Fruit fly (Drosophila melanogaster) whole organism, embryonic: ENCODE results near the gene Ku80.
A peak's percentile ranks its signal among the peaks of the same experiment; 100 is the strongest.

Experiments used
- BEAF-32 ChIP-seq: fragments of 200-800 bp; sonication (Bioruptor generic); optimal IDR thresholded peaks from 3 replicates; lab custom pipeline; 2017; ENCODE audit warnings: missing biosample characterization, missing genetic modification characterization, mild to moderate bottlenecking, moderate library complexity, missing genetic modification reagents
- CG10267 ChIP-seq: fragments of 200-800 bp; sonication (Bioruptor generic); optimal IDR thresholded peaks from 2 replicates; lab custom pipeline; 2018; ENCODE audit warnings: missing biosample characterization, mild to moderate bottlenecking, missing genetic modification characterization, moderate library complexity
- CG13287 ChIP-seq: fragments of 200-800 bp; sonication (Bioruptor generic); IDR thresholded peaks from 2 replicates; pipeline ENCODE4 v1.3.6; 2022; ENCODE audit warnings: missing biosample characterization, missing genetic modification characterization; ENCODE audit not compliant: partially characterized antibody
- CG14860 ChIP-seq: fragments of 200-800 bp; sonication (Bioruptor generic); IDR thresholded peaks from 3 replicates; pipeline ENCODE4 v1.3.6; 2022; ENCODE audit warnings: missing biosample characterization, missing genetic modification characterization; ENCODE audit not compliant: partially characterized antibody
- CG17802 ChIP-seq: fragments of 200-800 bp; sonication (Bioruptor generic); optimal IDR thresholded peaks from 2 replicates; lab custom pipeline; 2018; ENCODE audit warnings: missing biosample characterization, mild to moderate bottlenecking, missing genetic modification characterization, moderate library complexity
- CG18011 ChIP-seq: fragments of 200-800 bp; sonication (Bioruptor generic); optimal IDR thresholded peaks from 2 replicates; lab custom pipeline; 2017; ENCODE audit warnings: missing biosample characterization, missing genetic modification characterization, mild to moderate bottlenecking, moderate library complexity, missing genotype
- CG3995 ChIP-seq: fragments of 200-800 bp; sonication (Bioruptor generic); optimal IDR thresholded peaks from 3 replicates; lab custom pipeline; 2016; ENCODE audit warnings: missing biosample characterization, missing genetic modification characterization
- CG42726 ChIP-seq: fragments of 200-800 bp; sonication (Bioruptor generic); IDR thresholded peaks from 2 replicates; pipeline ENCODE4 v1.3.6; 2022; ENCODE audit warnings: missing biosample characterization, missing genetic modification characterization; ENCODE audit not compliant: partially characterized antibody
- CG4617 ChIP-seq: fragments of 200-800 bp; sonication (Bioruptor generic); optimal IDR thresholded peaks from 3 replicates; lab custom pipeline; 2016; ENCODE audit warnings: missing biosample characterization, missing genetic modification characterization, borderline replicate concordance
- CG6791 ChIP-seq: fragments of 200-800 bp; sonication (Bioruptor generic); IDR thresholded peaks from 3 replicates; pipeline ENCODE4 v1.3.6; 2022; ENCODE audit warnings: missing biosample characterization, missing genetic modification characterization; ENCODE audit not compliant: partially characterized antibody
- CG7839 ChIP-seq: fragments of 200-800 bp; sonication (Bioruptor generic); optimal IDR thresholded peaks from 3 replicates; lab custom pipeline; 2018; ENCODE audit warnings: missing biosample characterization, mild to moderate bottlenecking, missing genetic modification characterization, moderate library complexity
- Chrac-16 ChIP-seq: fragments of 200-800 bp; sonication (Bioruptor generic); optimal IDR thresholded peaks from 3 replicates; lab custom pipeline; 2016; ENCODE audit warnings: missing biosample characterization, missing genetic modification characterization
- Dll ChIP-seq: fragments of 200-800 bp; sonication (Bioruptor generic); IDR thresholded peaks from 4 replicates; pipeline ENCODE4 v1.3.6; 2022; ENCODE audit warnings: missing biosample characterization, missing genetic modification characterization; ENCODE audit not compliant: partially characterized antibody
- Doc3 ChIP-seq: fragments of 200-800 bp; sonication (Bioruptor generic); IDR thresholded peaks from 3 replicates; pipeline ENCODE4 v1.3.6; 2022; ENCODE audit warnings: missing biosample characterization, missing genetic modification characterization; ENCODE audit not compliant: partially characterized antibody
- Drgx ChIP-seq: fragments of 200-800 bp; sonication (Bioruptor generic); IDR thresholded peaks from 2 replicates; pipeline ENCODE4 v1.3.6; 2022; ENCODE audit warnings: missing biosample characterization, missing genetic modification characterization
- HLH4C ChIP-seq: fragments of 200-800 bp; sonication (Bioruptor generic); IDR thresholded peaks from 3 replicates; pipeline ENCODE4 v1.3.6; 2022; ENCODE audit warnings: missing biosample characterization, missing genetic modification characterization; ENCODE audit not compliant: partially characterized antibody
- Lpt ChIP-seq: fragments of >200 bp; optimal IDR thresholded peaks from 2 replicates; lab custom pipeline; 2018; ENCODE audit warnings: missing biosample characterization, missing genetic modification characterization
- MBD-R2 ChIP-seq: fragments of 200-800 bp; sonication (Bioruptor generic); IDR thresholded peaks from 2 replicates; pipeline ENCODE4 v1.3.6; 2022; ENCODE audit warnings: missing biosample characterization, missing genetic modification characterization
- MESR4 ChIP-seq: fragments of 200-800 bp; sonication (Bioruptor generic); optimal IDR thresholded peaks from 2 replicates; lab custom pipeline; 2018; ENCODE audit warnings: missing biosample characterization, mild to moderate bottlenecking, missing genetic modification characterization, moderate library complexity
- Max ChIP-seq: fragments of 200-800 bp; sonication (Bioruptor generic); optimal IDR thresholded peaks from 2 replicates; lab custom pipeline; 2016; ENCODE audit warnings: missing biosample characterization, mild to moderate bottlenecking, missing genetic modification characterization
- Myb ChIP-seq: fragments of 200-800 bp; sonication (Bioruptor generic); optimal IDR thresholded peaks from 2 replicates; lab custom pipeline; 2016; ENCODE audit warnings: missing biosample characterization, missing genetic modification characterization
- Opbp ChIP-seq: fragments of 200-800 bp; sonication (Bioruptor generic); IDR thresholded peaks from 3 replicates; pipeline ENCODE4 v1.3.6; 2022; ENCODE audit warnings: missing biosample characterization, missing genetic modification characterization; ENCODE audit not compliant: partially characterized antibody
- Scr ChIP-seq: fragments of 200-800 bp; sonication (Bioruptor generic); IDR thresholded peaks from 2 replicates; pipeline ENCODE4 v1.3.6; 2022; ENCODE audit warnings: missing biosample characterization, missing genetic modification characterization; ENCODE audit not compliant: partially characterized antibody
- TFAM ChIP-seq: fragments of 200-800 bp; sonication (Bioruptor generic); optimal IDR thresholded peaks from 2 replicates; lab custom pipeline; 2017; ENCODE audit warnings: missing biosample characterization, missing genetic modification characterization, inconsistent platforms
- YL-1 ChIP-seq: fragments of 200-800 bp; sonication (Bioruptor generic); optimal IDR thresholded peaks from 3 replicates; lab custom pipeline; 2017; ENCODE audit warnings: missing biosample characterization, mild to moderate bottlenecking, missing genetic modification characterization
- amos ChIP-seq: fragments of 200-800 bp; sonication (Bioruptor generic); IDR thresholded peaks from 2 replicates; pipeline ENCODE4 v1.3.6; 2022; ENCODE audit warnings: missing biosample characterization, missing genetic modification characterization; ENCODE audit not compliant: partially characterized antibody
- ato ChIP-seq: fragments of 200-800 bp; sonication (Bioruptor generic); IDR thresholded peaks from 2 replicates; pipeline ENCODE4 v1.3.6; 2022; ENCODE audit warnings: missing biosample characterization, missing genetic modification characterization; ENCODE audit not compliant: partially characterized antibody
- bbx ChIP-seq: fragments of 200-800 bp; sonication (Bioruptor generic); IDR thresholded peaks from 2 replicates; pipeline ENCODE4 v1.3.6; 2022; ENCODE audit warnings: missing biosample characterization, missing genetic modification characterization; ENCODE audit not compliant: partially characterized antibody
- crp ChIP-seq, 2 experiments: fragments of 200-800 bp; sonication (Bioruptor generic); optimal IDR thresholded peaks; 2 replicates in 1 of 2; 3 replicates in 1 of 2; lab custom pipeline; 2017; ENCODE audit warnings: missing biosample characterization in 2 of 2, missing genetic modification characterization in 2 of 2, mild to moderate bottlenecking in 1 of 2, moderate library complexity in 1 of 2
- gfzf ChIP-seq: fragments of 200-800 bp; sonication (Bioruptor generic); optimal IDR thresholded peaks from 2 replicates; lab custom pipeline; 2016; ENCODE audit warnings: missing biosample characterization, mild to moderate bottlenecking, missing genetic modification characterization, moderate library complexity
- hb ChIP-seq: fragments of 200-800 bp; sonication (Bioruptor generic); IDR thresholded peaks from 3 replicates; pipeline ENCODE4 v1.3.6; 2022; ENCODE audit warnings: missing biosample characterization, missing genetic modification characterization; ENCODE audit not compliant: partially characterized antibody
- hbn ChIP-seq: fragments of 200-800 bp; sonication (Bioruptor generic); IDR thresholded peaks from 2 replicates; pipeline ENCODE4 v1.3.6; 2022; ENCODE audit warnings: missing biosample characterization, missing genetic modification characterization; ENCODE audit not compliant: partially characterized antibody
- inv ChIP-seq: fragments of 200-800 bp; sonication (Bioruptor generic); IDR thresholded peaks from 2 replicates; pipeline ENCODE4 v1.3.6; 2022; ENCODE audit warnings: missing biosample characterization, missing genetic modification characterization; ENCODE audit not compliant: partially characterized antibody
- klu ChIP-seq: fragments of 200-800 bp; sonication (Bioruptor generic); IDR thresholded peaks from 2 replicates; pipeline ENCODE4 v1.3.6; 2022; ENCODE audit warnings: missing biosample characterization, missing genetic modification characterization
- mld ChIP-seq: fragments of 200-800 bp; sonication (Bioruptor generic); IDR thresholded peaks from 3 replicates; pipeline ENCODE4 v1.3.6; 2022; ENCODE audit warnings: missing biosample characterization, missing genetic modification characterization; ENCODE audit not compliant: partially characterized antibody
- nerfin-2 ChIP-seq: fragments of 200-800 bp; sonication (Bioruptor generic); IDR thresholded peaks from 2 replicates; pipeline ENCODE4 v1.3.6; 2022; ENCODE audit warnings: missing biosample characterization, missing genetic modification characterization; ENCODE audit not compliant: partially characterized antibody
- phol ChIP-seq: fragments of 200-800 bp; sonication (Bioruptor generic); optimal IDR thresholded peaks from 3 replicates; lab custom pipeline; 2018; ENCODE audit warnings: missing biosample characterization, mild to moderate bottlenecking, missing genetic modification characterization, moderate library complexity
- sisA ChIP-seq: fragments of 200-800 bp; sonication (Bioruptor generic); IDR thresholded peaks from 2 replicates; pipeline ENCODE4 v1.3.6; 2022; ENCODE audit warnings: missing biosample characterization, missing genetic modification characterization
- sna ChIP-seq: fragments of 200-800 bp; sonication (Bioruptor generic); IDR thresholded peaks from 2 replicates; pipeline ENCODE4 v1.3.6; 2022; ENCODE audit warnings: missing biosample characterization, missing genetic modification characterization; ENCODE audit not compliant: partially characterized antibody
- stwl ChIP-seq: fragments of 200-800 bp; sonication (Bioruptor generic); optimal IDR thresholded peaks from 3 replicates; lab custom pipeline; 2018; ENCODE audit warnings: missing biosample characterization, mild to moderate bottlenecking, missing genetic modification characterization, moderate library complexity
- tna ChIP-seq: fragments of 200-800 bp; sonication (Bioruptor generic); IDR thresholded peaks from 2 replicates; pipeline ENCODE4 v1.3.6; 2022; ENCODE audit warnings: missing biosample characterization, missing genetic modification characterization; ENCODE audit not compliant: partially characterized antibody
- ttk ChIP-seq: fragments of 200-800 bp; sonication (Bioruptor generic); IDR thresholded peaks from 2 replicates; pipeline ENCODE4 v2.1.2; 2022; ENCODE audit warnings: missing biosample characterization, missing genetic modification characterization
- vnd ChIP-seq: fragments of 200-800 bp; sonication (Bioruptor generic); IDR thresholded peaks from 3 replicates; pipeline ENCODE4 v1.3.6; 2022; ENCODE audit warnings: missing biosample characterization, missing genetic modification characterization; ENCODE audit not compliant: partially characterized antibody
- zen2 ChIP-seq: fragments of 200-800 bp; sonication (Bioruptor generic); IDR thresholded peaks from 3 replicates; pipeline ENCODE4 v1.3.6; 2022; ENCODE audit warnings: missing biosample characterization, missing genetic modification characterization; ENCODE audit not compliant: partially characterized antibody

The Ku80 gene

DNA sequence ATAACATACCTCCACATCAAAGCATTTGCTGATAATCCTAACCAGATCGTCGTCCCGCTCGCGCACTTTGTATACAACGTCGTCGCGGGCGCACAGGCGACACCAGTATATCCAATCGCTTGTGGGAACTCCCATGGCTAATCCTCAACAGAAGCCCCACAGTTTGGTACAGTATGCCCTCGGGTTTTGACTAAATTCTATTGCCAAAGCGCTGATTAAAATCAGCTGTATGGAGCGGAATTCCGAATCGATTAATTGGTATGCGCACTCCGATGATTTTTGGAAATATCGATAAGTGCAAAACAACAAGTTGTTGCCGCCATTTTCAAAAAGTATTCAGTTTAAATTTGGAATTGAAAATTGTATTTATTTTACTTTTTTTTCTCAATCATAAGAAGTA, 2.9 kb downstream of the Ku80 start, which contains the start of gene wek (continued):
- peak; percentile 68 for TF ChIP-seq ato (GFP tag; lab: Robert Waterston, UW)
- TF ChIP-seq HLH4C (GFP tag; lab: Robert Waterston, UW): peak; percentile 84
- TF ChIP-seq CG10267: peak; percentile 49
- TF ChIP-seq CG14860 (GFP tag; lab: Robert Waterston, UW): peak; percentile 70
- no peak for TF ChIP-seq sisA (GFP tag; lab: Robert Waterston, UW)
- peak; percentile 78 for TF ChIP-seq mld (GFP tag; lab: Robert Waterston, UW)
- TF ChIP-seq CG17802 (tag; lab: Kevin White, UChicago): peak; percentile 88
- TF ChIP-seq Doc3: peak; percentile 52; the same call in 2 of the 3 replicates
- peak; percentile 65 for TF ChIP-seq MESR4 (GFP tag; lab: Kevin White, UChicago)
- peak; percentile 2 for TF ChIP-seq gfzf (GFP tag; lab: Kevin White, UChicago)
- TF ChIP-seq Drgx (GFP tag; lab: Robert Waterston, UW): no peak
- no peak for TF ChIP-seq Chrac-16
- TF ChIP-seq ttk (GFP tag; lab: Robert Waterston, UW): no peak
- TF ChIP-seq nerfin-2 (GFP tag; lab: Robert Waterston, UW): peak; percentile 84
- TF ChIP-seq CG7839 (tag; lab: Kevin White, UChicago): no peak
- TF ChIP-seq CG42726 (GFP tag; lab: Robert Waterston, UW): no peak
- TF ChIP-seq CG13287 (GFP tag; lab: Robert Waterston, UW): peak; percentile 84
- peak; percentile 48; the same call in 1 of the 2 replicates for TF ChIP-seq sna (GFP tag; lab: Robert Waterston, UW)
- TF ChIP-seq Max (GFP tag; lab: Kevin White, UChicago): no peak
- no peak for TF ChIP-seq klu (GFP tag; lab: Robert Waterston, UW)
- TF ChIP-seq CG6791 (GFP tag; lab: Robert Waterston, UW): peak; percentile 82
- TF ChIP-seq Dll (GFP tag; lab: Robert Waterston, UW): peak; percentile 83
- TF ChIP-seq tna: peak; percentile 74
- TF ChIP-seq Scr (GFP tag; lab: Robert Waterston, UW): peak; percentile 75
- peak; percentile 64 for TF ChIP-seq BEAF-32 (GFP tag; lab: Kevin White, UChicago)
- TF ChIP-seq zen2 (GFP tag; lab: Robert Waterston, UW): peak; percentile 79
- peak; percentile 70; the same call in 2 of the 3 replicates for TF ChIP-seq Opbp (GFP tag; lab: Robert Waterston, UW)
- TF ChIP-seq vnd (GFP tag; lab: Robert Waterston, UW): peak; percentile 60; the same call in 2 of the 3 replicates
- TF ChIP-seq phol (tag; lab: Kevin White, UChicago): peak; percentile 50
- TF ChIP-seq Myb (GFP tag; lab: Kevin White, UChicago): peak; percentile 26
- peak; percentile 46; the same call in 1 of the 3 replicates for TF ChIP-seq hb
- TF ChIP-seq Lpt (GFP tag; lab: Kevin White, UChicago): no peak
- peak; percentile 18 for TF ChIP-seq CG3995 (GFP tag; lab: Kevin White, UChicago)
- TF ChIP-seq CG4617 (GFP tag; lab: Kevin White, UChicago): peak; percentile 41
- TF ChIP-seq hbn (GFP tag; lab: Robert Waterston, UW): peak; percentile 69
- peak; percentile 69 for TF ChIP-seq amos
- peak; percentile 53 for TF ChIP-seq inv (GFP tag; lab: Robert Waterston, UW)
- TF ChIP-seq MBD-R2 (GFP tag; lab: Robert Waterston, UW): peak; percentile 83
- no peak for TF ChIP-seq TFAM (GFP tag; lab: Kevin White, UChicago)
- peak; percentile 61 for TF ChIP-seq stwl
- TF ChIP-seq crp (GFP tag; optimal IDR thresholded peaks at IDR 0.05; lab: Kevin White, UChicago): peak; percentile 4 to 82
- peak; percentile 76 for TF ChIP-seq bbx (GFP tag; lab: Robert Waterston, UW)
- no peak for TF ChIP-seq CG18011 (GFP tag; lab: Kevin White, UChicago)
- TF ChIP-seq YL-1 (GFP tag; lab: Kevin White, UChicago): peak; percentile 20
